Worm (Caenorhabditis elegans) whole organism, L4/young adult: ENCODE measurements around the gene C06A8.6.

Experiments used
- W03F9.2 ChIP-seq: fragments of 150-350 bp; optimal IDR thresholded peaks from 2 replicates; lab custom pipeline; 2014; ENCODE audit warnings: missing biosample characterization, missing genetic modification characterization
- dao-5 ChIP-seq: sonication (generic microtip); optimal IDR thresholded peaks from 2 replicates; lab custom pipeline; 2016; ENCODE audit warnings: missing genotype, missing genetic modification characterization, moderate library complexity, missing compliant biosample characterization
- him-1 ChIP-seq: sonication (generic microtip); optimal IDR thresholded peaks from 2 replicates; lab custom pipeline; 2016; ENCODE audit warnings: missing genotype, missing genetic modification reagents, missing genetic modification characterization, missing compliant biosample characterization

The C06A8.6 gene

DNA sequence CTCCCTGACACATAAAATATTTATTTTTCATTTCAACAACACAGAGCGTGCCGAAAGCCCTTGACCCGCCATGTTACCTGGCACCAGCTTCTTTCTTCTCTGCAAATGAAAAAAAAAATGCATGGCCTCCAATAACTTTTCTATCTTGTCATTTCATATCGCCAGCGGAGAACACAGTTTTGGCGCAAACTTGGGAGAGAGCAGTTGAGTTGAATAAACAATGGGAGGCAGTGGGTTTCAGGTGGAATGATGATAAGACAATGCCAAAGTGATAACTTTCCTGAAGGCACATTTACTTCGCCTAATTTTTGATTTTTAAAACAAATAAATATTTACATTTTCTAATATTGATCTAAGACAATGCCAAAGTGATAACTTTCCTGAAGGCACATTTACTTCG, 29.0 kb downstream of the C06A8.6 start:
- TF ChIP-seq him-1 = no peak
- TF ChIP-seq dao-5 (tag; lab: Kevin White, UChicago) = no peak
- TF ChIP-seq W03F9.2 (tag; lab: Kevin White, UChicago) = no peak

DNA sequence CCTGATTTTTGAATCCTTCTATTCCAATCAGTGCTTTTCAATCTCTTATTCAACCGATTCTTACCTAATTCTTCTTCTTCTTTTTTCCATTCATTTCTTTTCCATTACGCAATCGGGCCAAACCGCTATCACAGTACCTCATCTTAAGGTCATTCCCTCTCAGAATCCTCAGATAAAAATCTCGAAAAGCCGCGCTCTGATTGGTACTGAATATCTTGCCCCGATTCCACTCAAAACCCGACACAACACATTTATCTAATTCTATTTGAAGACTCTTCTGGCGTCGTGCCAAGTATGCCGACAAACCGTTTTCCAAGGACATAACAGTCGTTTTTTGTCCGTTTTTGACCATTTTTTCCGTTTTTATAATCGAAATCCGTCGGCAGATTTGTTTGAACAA, 29.6 kb downstream of the C06A8.6 start:
- TF ChIP-seq dao-5 (tag; lab: Kevin White, UChicago) = no peak
- TF ChIP-seq him-1 = no peak
- TF ChIP-seq W03F9.2 (tag; lab: Kevin White, UChicago) = no peak

DNA sequence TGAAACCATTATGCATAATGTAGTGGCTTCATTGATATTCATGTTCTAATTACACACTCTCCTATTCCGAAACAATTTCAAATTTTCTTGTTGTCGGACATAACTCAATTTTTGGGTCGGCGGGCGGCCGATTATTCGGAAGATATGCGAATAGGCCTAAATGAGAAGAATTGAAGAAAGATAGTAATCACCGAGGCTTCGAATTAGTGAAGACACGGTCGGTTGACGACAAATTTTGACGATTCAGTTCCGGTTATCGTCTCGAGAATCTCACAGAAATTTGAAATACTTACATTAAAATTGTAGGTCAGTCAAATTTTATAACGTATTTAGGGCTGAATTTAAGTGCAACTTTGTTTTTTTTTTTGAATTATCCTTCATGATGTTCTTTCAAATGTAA, 30.9 kb downstream of the C06A8.6 start:
- no peak for TF ChIP-seq dao-5 (tag; lab: Kevin White, UChicago)

DNA sequence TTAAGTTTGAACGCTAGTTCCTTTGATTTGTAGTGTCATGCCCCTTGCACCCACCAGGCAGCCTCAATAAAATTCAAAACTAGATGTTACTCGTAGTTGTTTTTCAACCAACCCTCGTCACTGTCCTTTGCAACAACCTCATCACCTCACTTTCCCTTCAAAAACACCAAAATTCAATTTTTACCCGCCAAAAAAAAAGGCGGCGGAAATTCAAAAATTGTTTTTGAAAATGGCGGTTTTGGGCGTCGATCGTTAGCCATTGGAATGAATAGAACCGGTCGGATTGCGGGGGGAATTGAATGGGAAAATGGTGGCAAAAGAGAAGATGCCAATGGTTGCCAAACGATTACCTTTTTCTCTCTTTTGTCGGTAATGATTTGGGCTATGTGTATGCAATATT, 33.8 kb downstream of the C06A8.6 start:
- no peak for TF ChIP-seq W03F9.2 (tag; lab: Kevin White, UChicago)

DNA sequence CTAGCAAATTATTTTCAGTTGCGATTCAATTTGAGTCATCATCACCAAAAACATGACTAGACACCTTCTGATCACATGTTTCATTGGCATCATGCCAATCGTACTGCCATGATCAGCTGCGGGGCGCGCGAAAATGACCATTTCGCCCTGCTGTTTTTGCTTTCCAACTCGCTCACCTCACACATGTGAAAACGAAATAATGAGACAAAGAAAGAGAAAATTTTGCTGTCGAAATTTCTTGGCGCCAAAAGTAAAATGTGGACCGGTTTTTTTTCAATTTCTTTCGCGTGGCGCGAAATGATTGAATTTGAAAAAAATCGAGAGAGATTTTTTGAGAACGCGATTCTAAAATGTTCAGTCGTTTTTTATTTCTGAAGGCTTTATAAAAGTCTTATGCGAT, 34.6 kb downstream of the C06A8.6 start:
- no peak for TF ChIP-seq W03F9.2 (tag; lab: Kevin White, UChicago)
- no peak for TF ChIP-seq dao-5 (tag; lab: Kevin White, UChicago)
- TF ChIP-seq him-1 = no peak

DNA sequence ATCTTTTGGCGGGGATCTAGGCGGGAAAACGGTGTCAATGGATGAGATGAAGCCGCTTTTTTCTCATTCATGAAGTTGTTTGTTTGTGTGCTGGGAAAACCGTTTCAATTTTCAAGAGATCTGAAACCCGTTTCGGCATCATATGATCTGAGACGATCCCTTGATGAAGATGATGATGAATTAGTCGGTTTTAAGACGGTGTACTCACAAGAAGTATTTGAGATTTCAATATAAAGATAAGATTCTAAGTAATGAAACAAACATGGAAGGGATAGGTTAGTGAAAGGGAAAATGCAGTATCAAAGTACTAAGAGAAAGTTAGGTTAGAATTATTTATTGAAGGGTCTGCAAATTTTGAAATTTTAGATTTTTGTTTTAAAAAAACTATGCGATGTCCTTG, 35.9 kb downstream of the C06A8.6 start:
- TF ChIP-seq dao-5 (tag; lab: Kevin White, UChicago) (no peak), W03F9.2 (tag; lab: Kevin White, UChicago) (no peak), him-1 (no peak)

DNA sequence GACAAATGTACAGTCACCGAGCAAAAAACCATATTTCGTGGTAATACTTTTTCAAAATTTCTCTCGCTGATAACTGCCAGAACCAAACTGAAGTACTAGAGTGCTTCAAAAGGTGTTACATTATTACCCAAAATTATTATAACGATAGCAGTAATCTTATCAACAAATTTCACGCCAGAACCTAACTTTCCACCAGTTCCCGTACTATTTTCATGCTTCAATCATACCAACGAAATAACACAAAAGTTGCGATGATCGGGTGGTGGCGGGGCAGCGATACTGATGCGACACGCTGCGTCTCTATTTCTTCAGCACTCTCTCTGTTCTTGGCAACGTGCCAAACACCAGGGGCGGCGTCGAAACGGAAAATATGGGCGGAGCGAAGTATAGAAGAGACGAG, 36.7 kb downstream of the C06A8.6 start:
- TF ChIP-seq him-1 (no peak), W03F9.2 (tag; lab: Kevin White, UChicago) (no peak), dao-5 (tag; lab: Kevin White, UChicago) (no peak)

DNA sequence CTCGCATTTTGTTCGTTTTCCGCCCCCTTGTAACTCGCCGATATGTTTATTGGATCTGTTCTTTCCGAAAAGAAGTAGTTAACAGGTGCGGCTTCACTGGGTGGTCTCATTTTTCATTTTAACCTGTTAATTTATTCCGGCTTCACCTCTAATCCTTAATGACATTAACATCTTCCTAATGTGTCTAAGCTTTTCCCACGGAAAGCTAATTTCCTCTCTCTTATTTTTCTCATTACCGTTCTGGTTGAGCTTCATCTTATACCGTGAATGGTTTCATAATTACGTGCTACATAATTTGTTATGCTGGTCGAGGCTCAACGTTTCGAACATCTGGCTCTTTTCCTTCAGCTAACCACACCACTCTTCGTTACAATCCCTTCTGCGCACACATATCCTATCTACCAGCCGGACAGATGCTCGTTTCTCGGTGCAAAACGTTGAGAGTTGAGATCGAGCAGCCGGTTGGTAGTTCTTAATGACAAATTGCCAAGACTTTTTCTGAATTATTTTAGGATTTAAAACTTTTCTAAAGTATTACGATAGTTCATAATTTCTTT, 37.1 kb downstream of the C06A8.6 start:
- TF ChIP-seq W03F9.2 (tag; lab: Kevin White, UChicago) (no peak), dao-5 (tag; lab: Kevin White, UChicago) (no peak), him-1 (no peak)

DNA sequence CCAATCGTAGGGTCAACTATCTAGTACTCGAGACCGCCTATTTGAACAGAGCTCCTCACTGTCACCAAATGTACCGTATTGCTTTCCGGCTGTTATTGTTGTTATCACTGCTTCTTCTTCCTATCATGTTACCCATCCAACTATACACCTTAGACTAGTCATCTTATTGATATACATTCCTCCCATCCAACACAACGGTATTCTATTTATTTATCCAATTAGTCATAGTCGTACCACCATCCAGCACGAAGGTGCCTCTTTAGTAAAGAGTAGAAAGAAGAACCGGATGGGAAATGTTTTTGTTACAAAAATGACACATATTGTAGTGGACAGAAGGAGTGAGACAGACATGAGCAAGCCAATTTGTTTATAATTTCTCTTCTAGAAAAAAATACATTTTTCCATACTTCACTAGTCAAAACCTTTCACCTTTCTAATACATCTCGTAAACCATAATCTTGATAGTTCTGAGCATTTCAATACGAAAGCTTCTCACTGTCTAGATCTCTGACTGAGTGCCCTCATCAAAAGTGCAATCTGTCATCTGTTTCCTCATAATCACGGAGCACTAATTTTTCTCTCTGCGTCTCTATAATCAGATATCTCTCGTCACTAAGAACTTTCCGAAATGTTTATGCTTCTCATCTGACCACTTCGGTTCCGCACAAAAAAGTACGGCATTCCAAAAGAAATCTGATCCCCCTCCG, 38.0 kb downstream of the C06A8.6 start:
- TF ChIP-seq W03F9.2 (tag; lab: Kevin White, UChicago) (no peak), him-1 (no peak), dao-5 (tag; lab: Kevin White, UChicago) (no peak)

DNA sequence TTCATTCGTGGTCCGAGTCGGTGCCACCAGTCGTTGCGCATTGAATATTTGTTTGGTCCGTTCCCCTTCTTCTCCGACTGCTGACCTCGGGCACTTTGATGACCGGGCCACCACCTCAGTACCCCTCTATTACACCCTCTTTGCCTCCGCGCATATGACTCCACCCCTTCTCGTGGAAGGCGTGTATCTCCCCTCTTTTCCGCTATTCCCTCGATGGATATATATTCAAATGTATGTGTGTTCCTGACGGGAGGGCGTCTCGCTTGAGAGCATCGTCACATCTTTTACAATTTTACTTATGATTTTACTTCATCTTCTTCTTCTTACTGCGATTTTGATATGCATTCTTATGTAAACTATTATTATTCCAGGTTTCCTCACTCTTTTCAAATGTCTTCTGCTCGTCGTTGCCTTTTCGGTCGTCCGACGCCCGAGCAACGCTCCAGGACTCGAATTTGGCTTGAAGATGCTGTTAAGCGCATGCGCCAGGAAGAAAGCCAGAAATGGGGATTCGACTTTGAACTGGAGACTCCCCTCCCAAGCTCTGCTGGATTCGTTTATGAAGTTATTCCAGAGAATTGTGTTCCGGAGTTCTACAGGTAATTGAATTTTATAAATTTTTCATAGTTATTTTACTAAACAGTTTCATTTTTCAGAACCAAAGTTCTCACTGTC, 38.7 kb downstream of the C06A8.6 start, which contains the start of gene cki-1:
TSS of gene cki-1 (plus strand) at position 372 of the 675 bp plus-strand sequence.
- TF ChIP-seq him-1 = no peak
- TF ChIP-seq W03F9.2 (tag; lab: Kevin White, UChicago) = no peak
- TF ChIP-seq dao-5 (tag; lab: Kevin White, UChicago) = no peak

DNA sequence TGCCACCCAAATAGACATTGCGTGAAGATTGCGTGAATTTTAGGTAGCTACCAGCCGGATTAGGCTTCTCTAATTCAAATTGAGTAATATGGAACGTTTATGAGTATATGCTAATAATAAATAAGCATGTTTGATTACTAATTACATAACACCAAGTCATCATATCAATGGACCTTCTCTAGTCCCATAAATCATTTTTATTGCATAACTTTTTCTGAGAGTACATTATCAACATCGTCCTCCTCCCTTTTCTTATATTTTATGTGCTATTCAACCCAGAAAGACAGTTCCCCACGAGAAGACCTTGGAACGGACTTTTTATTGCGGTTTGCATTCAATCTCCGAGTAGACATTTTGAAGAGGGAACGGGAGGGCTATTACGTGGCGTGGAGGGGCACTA, 40.0 kb downstream of the C06A8.6 start:
- TF ChIP-seq dao-5 (tag; lab: Kevin White, UChicago) = no peak
- no peak for TF ChIP-seq W03F9.2 (tag; lab: Kevin White, UChicago)
- TF ChIP-seq him-1 = no peak

DNA sequence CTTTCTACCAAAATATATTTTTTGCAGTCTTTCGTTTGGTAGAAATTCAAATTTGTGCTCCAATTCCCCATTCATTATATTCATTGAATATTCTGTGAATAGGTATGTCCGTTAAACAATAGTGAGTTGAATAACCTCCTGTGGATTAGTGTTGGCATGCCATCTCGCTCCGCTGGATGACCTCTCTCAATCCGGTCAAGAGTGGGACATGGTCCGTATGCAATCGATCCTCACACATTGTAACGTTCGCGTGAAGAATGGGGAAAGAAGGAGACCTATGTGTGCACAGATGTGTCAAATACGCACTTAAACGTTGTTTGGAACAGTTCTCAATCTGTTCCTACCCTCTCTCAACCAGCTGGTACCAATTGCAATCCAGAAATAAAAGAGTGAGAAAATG, 40.9 kb downstream of the C06A8.6 start:
- TF ChIP-seq W03F9.2 (tag; lab: Kevin White, UChicago) (no peak), dao-5 (tag; lab: Kevin White, UChicago) (no peak), him-1 (no peak)

DNA sequence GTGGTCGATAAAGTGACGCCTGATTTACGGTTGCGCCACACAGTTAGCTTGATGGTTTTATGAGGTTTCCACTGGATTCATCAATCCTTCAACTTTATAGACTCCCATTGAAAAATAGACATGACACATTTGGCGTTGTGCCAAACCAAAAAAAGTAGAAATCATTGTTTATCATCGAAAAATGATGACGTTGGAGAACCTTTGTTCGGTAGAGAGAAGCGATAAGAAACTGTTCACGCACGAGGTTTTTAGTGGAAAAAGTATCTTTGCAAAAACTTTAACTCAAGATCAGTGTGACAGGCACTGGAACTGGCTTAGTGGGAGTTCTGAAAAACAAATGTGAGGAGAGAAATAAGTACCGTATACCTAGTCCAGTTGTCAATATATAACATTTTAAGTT, 41.3 kb downstream of the C06A8.6 start:
- no peak for TF ChIP-seq him-1
- TF ChIP-seq W03F9.2 (tag; lab: Kevin White, UChicago) = no peak
- TF ChIP-seq dao-5 (tag; lab: Kevin White, UChicago) = no peak

DNA sequence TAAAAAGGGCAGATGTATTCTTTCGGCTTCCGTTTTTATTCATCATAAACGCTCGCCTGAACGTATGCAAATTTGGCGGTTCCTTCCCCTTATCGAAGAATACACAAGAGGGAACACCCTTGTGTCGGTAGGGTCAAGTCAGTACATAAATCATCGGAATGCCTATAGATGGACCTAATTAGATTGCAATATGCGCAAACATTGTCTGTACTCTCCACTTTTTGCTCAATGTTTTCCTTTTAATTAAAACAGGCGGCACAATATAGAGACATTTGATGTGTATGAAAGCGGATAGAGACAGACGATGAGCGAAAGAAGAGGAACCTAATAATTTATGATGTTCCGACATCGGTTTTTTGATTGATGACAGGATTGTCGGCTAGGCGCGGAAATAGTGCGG, 41.9 kb downstream of the C06A8.6 start:
- TF ChIP-seq W03F9.2 (tag; lab: Kevin White, UChicago) (no peak), dao-5 (tag; lab: Kevin White, UChicago) (no peak), him-1 (no peak)
